Worm (Caenorhabditis elegans): ENCODE results near the gene M03A1.8.
A peak's percentile ranks its signal among the peaks of the same experiment; 100 is the strongest.

M03A1.8 gene

DNA sequence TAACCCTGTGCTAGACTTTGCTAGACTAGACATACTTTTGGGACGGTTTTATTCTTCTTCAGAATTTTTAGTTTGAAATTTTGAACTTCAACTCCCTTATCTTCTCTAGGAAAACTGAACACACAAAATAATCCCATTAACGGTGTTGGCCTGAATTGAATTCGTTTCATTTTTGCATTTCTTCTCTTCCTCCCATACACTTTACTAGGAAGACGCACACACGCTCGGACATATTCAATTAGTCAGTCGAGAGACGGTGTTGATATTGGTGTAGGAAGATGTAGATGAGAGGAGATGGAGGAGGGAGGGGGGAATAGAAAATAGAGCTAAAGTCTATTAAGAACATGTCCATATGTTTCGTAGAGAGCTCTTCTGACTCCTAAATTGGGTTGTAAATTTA, 14.5 kb downstream of the M03A1.8 start:
- no peak for TF ChIP-seq elt-2 (tag; optimal IDR thresholded peaks at IDR 0.05)
- peak; percentile 2 for TF ChIP-seq unc-86 (tag; optimal IDR thresholded peaks at IDR 0.05)
- TF ChIP-seq blmp-1 (tag; optimal IDR thresholded peaks at IDR 0.05), result no peak
- no peak for TF ChIP-seq ceh-82 (tag; optimal IDR thresholded peaks at IDR 0.05)
- no peak for TF ChIP-seq zag-1 (tag; optimal IDR thresholded peaks at IDR 0.05)
- TF ChIP-seq lin-14 (GFP tag; optimal IDR thresholded peaks at IDR 0.05), result peak; percentile 48

DNA sequence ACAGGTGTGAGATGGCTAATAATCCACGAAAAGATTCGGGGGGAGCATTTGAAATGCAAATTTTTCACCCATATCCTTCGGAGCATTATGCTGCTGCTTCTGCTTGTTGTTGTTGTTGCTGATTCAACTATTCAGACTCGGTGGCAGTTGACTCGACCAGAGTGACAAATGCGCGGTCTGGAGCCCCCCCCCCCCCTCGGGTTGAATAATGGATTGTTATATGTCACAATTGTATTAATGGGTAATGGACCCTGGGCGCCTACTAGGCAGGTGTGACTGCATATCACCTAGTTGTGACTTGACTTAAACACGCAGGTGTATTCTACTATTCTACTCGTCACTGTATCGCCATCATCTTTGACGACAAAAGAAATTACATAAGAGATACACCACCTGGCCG, 15.4 kb downstream of the M03A1.8 start:
- TF ChIP-seq C16A3.4 (tag; optimal IDR thresholded peaks at IDR 0.05) (no peak), swsn-7 (tag; optimal IDR thresholded peaks at IDR 0.05) (no peak), irx-1 (tag; optimal IDR thresholded peaks at IDR 0.05) (no peak), fkh-10 (GFP tag; optimal IDR thresholded peaks at IDR 0.05) (no peak), ets-5 (GFP tag; IDR thresholded peaks at IDR 0.05) (no peak), mab-9 (GFP tag; IDR thresholded peaks at IDR 0.05) (no peak), zag-1 (tag; optimal IDR thresholded peaks at IDR 0.05) (no peak), lin-39 (tag; optimal IDR thresholded peaks at IDR 0.05) (no peak), nhr-76 (tag; optimal IDR thresholded peaks at IDR 0.05) (no peak), nhr-237 (tag; optimal IDR thresholded peaks at IDR 0.05) (no peak), mep-1 (tag; optimal IDR thresholded peaks at IDR 0.05) (no peak), nhr-85 (tag) (no peak), snu-23 (GFP tag; optimal IDR thresholded peaks at IDR 0.05) (no peak), Y116A8C.19 (tag; optimal IDR thresholded peaks at IDR 0.05; ENCODE audit: borderline replicate concordance) (no peak), sox-4 (tag; optimal IDR thresholded peaks at IDR 0.05) (no peak), nhr-12 (tag; optimal IDR thresholded peaks at IDR 0.05) (no peak)

DNA sequence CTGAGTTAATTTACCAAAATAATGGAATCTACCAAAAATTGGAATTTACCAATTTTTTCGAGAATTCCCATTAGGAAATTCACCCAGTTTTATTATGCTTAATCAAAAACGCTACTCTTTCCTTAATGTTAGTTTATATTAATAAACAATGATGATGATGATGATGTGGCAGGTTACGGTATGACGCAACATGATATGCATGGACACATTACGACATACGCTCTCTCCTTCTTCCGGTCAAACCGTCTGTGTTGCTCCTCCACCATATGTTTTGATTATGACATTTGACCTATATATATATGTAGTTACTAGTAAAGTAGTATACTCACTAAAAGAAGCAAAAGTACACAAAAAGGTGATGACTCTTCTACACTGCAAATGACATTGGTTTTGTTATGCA, 17.3 kb downstream of the M03A1.8 start:
- TF ChIP-seq ceh-82 (tag; optimal IDR thresholded peaks at IDR 0.05), result no peak
- TF ChIP-seq pax-3 (tag; optimal IDR thresholded peaks at IDR 0.05), result no peak
- no peak for TF ChIP-seq F16B12.6 (tag; optimal IDR thresholded peaks at IDR 0.05)
- no peak for TF ChIP-seq lin-13 (GFP tag; optimal IDR thresholded peaks at IDR 0.05)
- TF ChIP-seq nhr-77 (tag; optimal IDR thresholded peaks at IDR 0.05), result no peak
- no peak for TF ChIP-seq nhr-84 (tag; optimal IDR thresholded peaks at IDR 0.05)

DNA sequence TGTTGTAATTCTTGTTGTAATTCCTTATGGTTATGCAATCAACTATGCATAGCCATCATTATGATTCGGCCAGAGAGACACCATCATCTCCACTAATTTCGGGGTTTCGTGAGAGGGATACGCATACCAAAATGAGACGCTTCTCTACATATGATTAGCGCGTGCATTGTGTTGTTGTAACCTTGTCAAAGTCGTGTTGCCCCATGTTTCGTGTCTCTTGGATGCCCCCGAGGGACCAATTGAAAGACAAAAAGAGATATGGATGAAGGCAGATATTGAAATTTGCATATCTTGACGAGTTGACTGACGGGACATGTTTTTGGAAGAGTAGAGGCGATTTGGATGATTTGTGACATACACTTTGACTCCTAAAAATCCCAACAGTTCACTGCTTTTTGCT, 19.2 kb downstream of the M03A1.8 start:
- TF ChIP-seq fos-1 (tag; optimal IDR thresholded peaks at IDR 0.05) (no peak), lin-14 (GFP tag; optimal IDR thresholded peaks at IDR 0.05) (peak; percentile 28), lir-3 (tag; optimal IDR thresholded peaks at IDR 0.05; ENCODE audit: poor library complexity) (no peak), ztf-11 (tag; optimal IDR thresholded peaks at IDR 0.05) (no peak)

DNA sequence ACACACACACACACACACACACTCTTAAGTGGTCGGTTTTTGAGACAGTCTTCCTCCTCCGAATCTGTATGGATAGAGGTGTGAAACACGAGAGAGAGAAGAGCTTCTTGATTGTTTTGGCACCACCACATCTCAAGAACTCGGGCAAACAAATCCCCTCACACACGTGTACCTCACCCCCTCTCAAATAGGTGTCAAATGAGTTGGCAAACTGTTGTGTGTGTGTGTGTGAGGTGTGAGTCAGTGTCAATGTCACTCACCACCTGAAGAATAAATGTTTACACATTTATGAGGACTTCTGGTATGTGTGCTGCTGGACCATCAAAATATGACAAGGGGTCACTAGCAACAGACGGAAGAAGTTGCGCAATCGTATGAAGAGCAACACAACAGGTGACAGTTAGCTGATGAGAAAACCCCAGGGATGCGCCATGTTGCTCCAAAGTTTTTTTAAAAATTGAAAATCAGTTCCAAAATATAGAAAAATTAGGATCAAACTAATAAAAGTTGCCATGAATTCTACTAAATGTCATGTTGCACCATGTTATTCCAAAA, 19.9 kb downstream of the M03A1.8 start:
- TF ChIP-seq pag-3 (tag; optimal IDR thresholded peaks at IDR 0.05; ENCODE audit: borderline replicate concordance, insufficient read depth), result no peak
- TF ChIP-seq fos-1 (tag; optimal IDR thresholded peaks at IDR 0.05), result no peak
- TF ChIP-seq ceh-90 (tag; optimal IDR thresholded peaks at IDR 0.05), result no peak
- no peak for TF ChIP-seq mab-9 (GFP tag; IDR thresholded peaks at IDR 0.05)
- TF ChIP-seq nhr-84 (tag; optimal IDR thresholded peaks at IDR 0.05), result no peak
- no peak for TF ChIP-seq C16A3.4 (tag; optimal IDR thresholded peaks at IDR 0.05)

DNA sequence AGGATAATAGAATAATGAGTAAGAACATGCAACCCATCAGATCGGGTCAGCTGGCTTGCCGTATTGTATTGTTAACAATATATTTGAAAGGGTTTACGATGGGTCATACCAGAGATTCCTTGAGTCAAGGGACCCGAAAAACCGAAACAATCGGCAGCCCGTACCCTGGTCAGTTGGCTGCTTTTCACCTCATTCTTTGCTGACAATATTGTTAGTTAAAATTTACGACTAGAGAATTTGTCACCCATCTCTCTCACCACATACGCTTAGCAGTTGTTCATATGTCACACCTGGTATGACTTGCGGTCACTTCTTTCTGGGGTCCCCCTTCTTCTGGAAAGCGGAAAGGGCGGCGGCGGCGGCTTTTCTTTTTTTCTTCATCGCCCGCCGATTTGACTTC, 21.0 kb downstream of the M03A1.8 start:
- no peak for TF ChIP-seq sup-37 (GFP tag; optimal IDR thresholded peaks at IDR 0.05)
- no peak for TF ChIP-seq nhr-237 (tag; optimal IDR thresholded peaks at IDR 0.05)
- no peak for TF ChIP-seq skn-1 (tag; optimal IDR thresholded peaks at IDR 0.05)
- no peak for TF ChIP-seq egl-27 (tag; optimal IDR thresholded peaks at IDR 0.05)
- no peak for TF ChIP-seq aha-1 (tag; optimal IDR thresholded peaks at IDR 0.05)
- no peak for TF ChIP-seq unc-86 (tag; optimal IDR thresholded peaks at IDR 0.05)
- TF ChIP-seq fkh-10 (GFP tag; optimal IDR thresholded peaks at IDR 0.05), result no peak
- no peak for TF ChIP-seq pqm-1 (tag; optimal IDR thresholded peaks at IDR 0.05)
- TF ChIP-seq alr-1 (tag; optimal IDR thresholded peaks at IDR 0.05; ENCODE audit: borderline replicate concordance), result no peak
- TF ChIP-seq jun-1 (tag; optimal IDR thresholded peaks at IDR 0.05), result no peak
- no peak for TF ChIP-seq dpl-1 (GFP tag; optimal IDR thresholded peaks at IDR 0.05)
- TF ChIP-seq nhr-19 (GFP tag; conservative IDR thresholded peaks at IDR 0.05), result no peak
- TF ChIP-seq mep-1 (tag; optimal IDR thresholded peaks at IDR 0.05), result no peak
- no peak for TF ChIP-seq mdl-1 (tag; optimal IDR thresholded peaks at IDR 0.05)
